Fruit fly (Drosophila melanogaster) whole organism, embryonic: Measurements from ENCODE around the gene ClpX.

Experiments used
- Bteb2 ChIP-seq: fragments of 200-800 bp; sonication (Bioruptor generic); optimal IDR thresholded peaks from 2 replicates; lab custom pipeline; 2016; ENCODE audit warnings: missing biosample characterization, missing genetic modification characterization
- CG10431 ChIP-seq: fragments of 200-800 bp; sonication (Bioruptor generic); optimal IDR thresholded peaks from 3 replicates; lab custom pipeline; 2018; ENCODE audit warnings: missing biosample characterization, mild to moderate bottlenecking, missing genetic modification characterization
- CG12071 ChIP-seq: fragments of 200-800 bp; sonication (Bioruptor generic); optimal IDR thresholded peaks from 3 replicates; lab custom pipeline; 2018; ENCODE audit warnings: missing biosample characterization, mild to moderate bottlenecking, missing genetic modification characterization
- CG14014 ChIP-seq: fragments of 200-800 bp; sonication (Bioruptor generic); IDR thresholded peaks from 2 replicates; pipeline ENCODE4 v1.3.6; 2022; ENCODE audit warnings: missing biosample characterization, missing genetic modification characterization
- CG15011 ChIP-seq: fragments of 200-800 bp; sonication (Bioruptor generic); optimal IDR thresholded peaks from 3 replicates; lab custom pipeline; 2018; ENCODE audit warnings: missing biosample characterization, mild to moderate bottlenecking, missing genetic modification characterization
- CG15479 ChIP-seq: fragments of 200-800 bp; sonication (Bioruptor generic); optimal IDR thresholded peaks from 3 replicates; lab custom pipeline; 2019; ENCODE audit warnings: missing biosample characterization, mild to moderate bottlenecking, missing genetic modification characterization, moderate library complexity
- CG15601 ChIP-seq: fragments of 200-800 bp; sonication (Bioruptor generic); optimal IDR thresholded peaks from 3 replicates; lab custom pipeline; 2019; ENCODE audit warnings: missing biosample characterization, mild to moderate bottlenecking, missing genetic modification characterization, moderate library complexity
- CG16813 ChIP-seq: fragments of 200-800 bp; sonication (Bioruptor generic); IDR thresholded peaks from 3 replicates; pipeline ENCODE4 v1.3.6; 2022; ENCODE audit warnings: missing biosample characterization, missing genetic modification characterization; ENCODE audit not compliant: partially characterized antibody
- CG17912 ChIP-seq: fragments of 200-800 bp; sonication (Bioruptor generic); optimal IDR thresholded peaks from 2 replicates; lab custom pipeline; 2018; ENCODE audit warnings: missing biosample characterization, mild to moderate bottlenecking, missing genetic modification characterization
- CG18619 ChIP-seq: fragments of 200-800 bp; sonication (Bioruptor generic); optimal IDR thresholded peaks from 3 replicates; lab custom pipeline; 2017; ENCODE audit warnings: missing biosample characterization, mild to moderate bottlenecking, missing genetic modification characterization
- CG18764 ChIP-seq: fragments of 200-800 bp; sonication (Bioruptor generic); optimal IDR thresholded peaks from 3 replicates; lab custom pipeline; 2016; ENCODE audit warnings: missing biosample characterization, missing genetic modification characterization
- CG2712 ChIP-seq: fragments of 200-800 bp; optimal IDR thresholded peaks from 3 replicates; lab custom pipeline; 2019; ENCODE audit warnings: missing biosample characterization, mild to moderate bottlenecking, missing genetic modification characterization, moderate library complexity
- CG3065 ChIP-seq: fragments of 200-800 bp; sonication (Bioruptor generic); optimal IDR thresholded peaks from 2 replicates; lab custom pipeline; 2016; ENCODE audit warnings: missing biosample characterization, missing genetic modification characterization
- CG32532 ChIP-seq: fragments of 200-800 bp; sonication (Bioruptor generic); IDR thresholded peaks from 2 replicates; pipeline ENCODE4 v1.3.6; 2022; ENCODE audit warnings: missing biosample characterization, missing genetic modification characterization
- CG32772 ChIP-seq: fragments of 200-800 bp; sonication (Bioruptor generic); IDR thresholded peaks from 2 replicates; pipeline ENCODE4 v1.3.6; 2022; ENCODE audit warnings: missing biosample characterization, missing genetic modification characterization
- CG6272 ChIP-seq: fragments of 200-800 bp; sonication (Bioruptor generic); IDR thresholded peaks from 2 replicates; pipeline ENCODE4 v1.3.6; 2022; ENCODE audit warnings: missing biosample characterization, missing genetic modification characterization
- CG7786 ChIP-seq: fragments of 200-800 bp; sonication (Bioruptor generic); optimal IDR thresholded peaks from 2 replicates; lab custom pipeline; 2016; ENCODE audit warnings: missing biosample characterization, missing genetic modification characterization
- CG8281 ChIP-seq: fragments of 200-800 bp; sonication (Bioruptor generic); optimal IDR thresholded peaks from 2 replicates; lab custom pipeline; 2018; ENCODE audit warnings: missing biosample characterization, mild to moderate bottlenecking, missing genetic modification characterization, moderate library complexity
- CG8359 ChIP-seq: fragments of 200-800 bp; sonication (Bioruptor generic); optimal IDR thresholded peaks from 2 replicates; lab custom pipeline; 2017; ENCODE audit warnings: missing biosample characterization, mild to moderate bottlenecking, missing genetic modification characterization, borderline replicate concordance
- CG8388 ChIP-seq: fragments of 200-800 bp; sonication (Bioruptor generic); optimal IDR thresholded peaks from 2 replicates; lab custom pipeline; 2019; ENCODE audit warnings: missing biosample characterization, mild to moderate bottlenecking, missing genetic modification characterization, moderate library complexity
- CG8924 ChIP-seq: fragments of 200-800 bp; optimal IDR thresholded peaks from 3 replicates; lab custom pipeline; 2019; ENCODE audit warnings: missing biosample characterization, mild to moderate bottlenecking, missing genetic modification characterization, moderate library complexity
- CG9437 ChIP-seq: fragments of 200-800 bp; sonication (Bioruptor generic); optimal IDR thresholded peaks from 2 replicates; lab custom pipeline; 2018; ENCODE audit warnings: missing biosample characterization, mild to moderate bottlenecking, missing genetic modification characterization
- D19A ChIP-seq: fragments of 200-800 bp; optimal IDR thresholded peaks from 3 replicates; lab custom pipeline; 2019; ENCODE audit warnings: missing biosample characterization, mild to moderate bottlenecking, missing genetic modification characterization, moderate library complexity
- Deaf1 ChIP-seq: fragments of 200-800 bp; optimal IDR thresholded peaks from 3 replicates; lab custom pipeline; 2019; ENCODE audit warnings: missing biosample characterization, mild to moderate bottlenecking, missing genetic modification characterization, moderate library complexity
- HHEX ChIP-seq: fragments of 200-800 bp; sonication (Bioruptor generic); optimal IDR thresholded peaks from 3 replicates; lab custom pipeline; 2017; ENCODE audit warnings: missing biosample characterization, mild to moderate bottlenecking, missing genetic modification characterization, missing genetic modification reagents
- Hmr ChIP-seq: fragments of 200-800 bp; sonication (Bioruptor generic); optimal IDR thresholded peaks from 3 replicates; lab custom pipeline; 2017; ENCODE audit warnings: mild to moderate bottlenecking, missing biosample characterization, missing genetic modification reagents, missing genetic modification characterization
- MBD-R2 ChIP-seq: fragments of 200-800 bp; sonication (Bioruptor generic); IDR thresholded peaks from 2 replicates; pipeline ENCODE4 v1.3.6; 2022; ENCODE audit warnings: missing biosample characterization, missing genetic modification characterization
- NFAT ChIP-seq: fragments of 200-800 bp; sonication (Bioruptor generic); IDR thresholded peaks from 2 replicates; pipeline ENCODE4 v1.3.6; 2022; ENCODE audit warnings: missing biosample characterization, missing genetic modification characterization
- NfI ChIP-seq: fragments of 200-800 bp; sonication (Bioruptor generic); optimal IDR thresholded peaks from 3 replicates; lab custom pipeline; 2018; ENCODE audit warnings: missing biosample characterization, mild to moderate bottlenecking, missing genetic modification characterization, moderate library complexity
- Ptx1 ChIP-seq: fragments of 200-800 bp; sonication (Bioruptor generic); IDR thresholded peaks from 2 replicates; pipeline ENCODE4 v1.3.6; 2022; ENCODE audit warnings: missing biosample characterization, missing genetic modification characterization
- Sin3A ChIP-seq: fragments of >200 bp; optimal IDR thresholded peaks from 2 replicates; lab custom pipeline; 2018
- Xbp1 ChIP-seq: fragments of 200-800 bp; sonication (Bioruptor generic); optimal IDR thresholded peaks from 3 replicates; lab custom pipeline; 2016; ENCODE audit warnings: missing biosample characterization, mild to moderate bottlenecking, missing genetic modification characterization
- al ChIP-seq: fragments of 200-800 bp; sonication (Bioruptor generic); IDR thresholded peaks from 2 replicates; pipeline ENCODE4 v1.3.6; 2022; ENCODE audit warnings: missing biosample characterization, missing genetic modification characterization
- bcd ChIP-seq: fragments of 200-800 bp; sonication (Bioruptor generic); optimal IDR thresholded peaks from 2 replicates; lab custom pipeline; 2017; ENCODE audit warnings: missing biosample characterization, mild to moderate bottlenecking, missing genetic modification characterization
- btn ChIP-seq: fragments of 200-800 bp; sonication (Bioruptor generic); optimal IDR thresholded peaks from 2 replicates; lab custom pipeline; 2016; ENCODE audit warnings: missing biosample characterization, missing genetic modification characterization
- dm ChIP-seq: fragments of 200-800 bp; sonication (Bioruptor generic); optimal IDR thresholded peaks from 3 replicates; lab custom pipeline; 2016; ENCODE audit warnings: missing biosample characterization, missing genetic modification characterization
- dmrt99B ChIP-seq: fragments of 200-800 bp; sonication (Bioruptor generic); optimal IDR thresholded peaks from 2 replicates; lab custom pipeline; 2018; ENCODE audit warnings: missing biosample characterization, mild to moderate bottlenecking, missing genetic modification characterization, moderate library complexity
- eyg ChIP-seq: fragments of 200-800 bp; sonication (Bioruptor generic); optimal IDR thresholded peaks from 3 replicates; lab custom pipeline; 2016; ENCODE audit warnings: missing biosample characterization, missing genetic modification characterization
- gro ChIP-seq: fragments of 200-800 bp; sonication (Bioruptor generic); optimal IDR thresholded peaks from 2 replicates; lab custom pipeline; 2016; ENCODE audit warnings: missing biosample characterization, missing genetic modification characterization
- h ChIP-seq: fragments of >200 bp; optimal IDR thresholded peaks from 2 replicates; lab custom pipeline; 2017
- hth ChIP-seq: fragments of >200 bp; optimal IDR thresholded peaks from 2 replicates; lab custom pipeline; 2017; ENCODE audit warnings: inconsistent platforms
- insv ChIP-seq, 2 experiments: fragments of 200-800 bp; sonication (Bioruptor generic); optimal IDR thresholded peaks; 3 replicates each; lab custom pipeline; 2016 to 2018; ENCODE audit warnings: missing biosample characterization in 2 of 2, missing genetic modification characterization in 2 of 2
- ken ChIP-seq: fragments of 200-800 bp; sonication (Bioruptor generic); IDR thresholded peaks from 3 replicates; pipeline ENCODE4 v1.3.6; 2022; ENCODE audit warnings: missing biosample characterization, missing genetic modification characterization
- kni ChIP-seq: fragments of 200-800 bp; sonication (Bioruptor generic); optimal IDR thresholded peaks from 3 replicates; lab custom pipeline; 2017; ENCODE audit warnings: mild to moderate bottlenecking, missing biosample characterization, missing genetic modification reagents, missing genetic modification characterization
- nau ChIP-seq: fragments of 200-800 bp; sonication (Bioruptor generic); optimal IDR thresholded peaks from 3 replicates; lab custom pipeline; 2017; ENCODE audit warnings: missing biosample characterization, mild to moderate bottlenecking, missing genetic modification characterization, missing genetic modification reagents
- odd ChIP-seq: fragments of 200-800 bp; sonication (Bioruptor generic); optimal IDR thresholded peaks from 2 replicates; lab custom pipeline; 2017; ENCODE audit warnings: missing biosample characterization, mild to moderate bottlenecking, missing genetic modification characterization
- so ChIP-seq: fragments of 200-800 bp; sonication (Bioruptor generic); IDR thresholded peaks from 3 replicates; pipeline ENCODE4 v1.3.6; 2022; ENCODE audit warnings: missing biosample characterization, missing genetic modification characterization
- toy ChIP-seq: fragments of 200-800 bp; sonication (Bioruptor generic); IDR thresholded peaks from 2 replicates; pipeline ENCODE4 v1.3.6; 2022; ENCODE audit warnings: missing biosample characterization, missing genetic modification characterization
- unpg ChIP-seq: fragments of 200-800 bp; sonication (Bioruptor generic); optimal IDR thresholded peaks from 3 replicates; lab custom pipeline; 2018; ENCODE audit warnings: missing biosample characterization, mild to moderate bottlenecking, missing genetic modification characterization, moderate library complexity
- yki ChIP-seq: fragments of >200 bp; optimal IDR thresholded peaks from 3 replicates; lab custom pipeline; 2018

Gene ClpX

DNA sequence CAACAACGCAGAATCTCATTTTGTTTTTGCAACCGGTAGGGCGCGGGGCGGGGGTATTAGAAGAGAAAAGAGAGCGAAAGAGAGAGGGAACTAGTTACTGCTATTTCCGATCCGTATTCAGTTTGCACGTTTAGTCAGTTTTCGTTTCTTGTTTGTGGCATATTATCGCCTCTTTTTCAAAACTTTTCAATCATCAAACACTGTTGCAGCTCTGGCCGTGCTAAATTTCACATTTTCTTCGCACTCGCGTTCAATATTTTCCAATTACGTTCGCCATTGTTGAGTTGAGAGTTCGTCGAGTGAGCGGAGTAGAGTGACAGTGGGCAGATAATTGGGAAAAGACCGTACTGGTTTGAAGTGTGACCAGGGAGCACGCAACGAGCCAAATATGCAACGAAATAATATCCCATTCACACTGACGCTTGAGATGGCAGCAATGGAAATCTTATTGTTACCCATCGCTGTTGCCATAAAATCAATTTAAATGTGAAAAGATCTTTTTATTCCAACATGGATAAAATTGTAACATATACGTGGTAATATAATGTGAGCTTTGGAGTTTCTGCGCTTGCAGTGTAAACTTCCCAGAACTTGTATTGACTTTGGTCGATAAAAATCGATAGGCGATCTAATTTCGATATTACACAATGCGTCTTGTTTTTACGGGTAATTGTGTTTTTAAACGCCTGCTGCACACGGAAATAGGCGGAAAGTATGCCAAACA, 42.3 kb downstream of the ClpX start, which contains the start of the genes Ire1 and Mrm2 (continued):
- TF ChIP-seq unpg (GFP tag; lab: Kevin White, UChicago) = peak; percentile 80
- TF ChIP-seq Bteb2 = peak; percentile 86
- TF ChIP-seq eyg (GFP tag; lab: Kevin White, UChicago) = peak; percentile 81
- TF ChIP-seq Hmr = peak; percentile 77
- TF ChIP-seq CG18619 = peak; percentile 64
- TF ChIP-seq CG3065 = peak; percentile 46
- TF ChIP-seq CG17912 = peak; percentile 24
- no peak for TF ChIP-seq nau (GFP tag; lab: Kevin White, UChicago)
- no peak; the same call in 1 of the 2 replicates for TF ChIP-seq toy (GFP tag; lab: Robert Waterston, UW)
- TF ChIP-seq CG7786 (GFP tag; lab: Kevin White, UChicago) = peak; percentile 86
- peak; percentile 78 for TF ChIP-seq CG8924 (tag; lab: Kevin White, UChicago)
- TF ChIP-seq MBD-R2 (GFP tag; lab: Robert Waterston, UW) = peak; percentile 82
- peak in 1 of 2 experiments; percentile 68 for TF ChIP-seq insv (GFP tag; optimal IDR thresholded peaks at IDR 0.05; lab: Kevin White, UChicago)
- TF ChIP-seq yki (lab: Kevin White, UChicago) = no peak
- no peak for TF ChIP-seq hth (lab: Kevin White, UChicago)
- TF ChIP-seq btn (GFP tag; lab: Kevin White, UChicago) = peak; percentile 62
- TF ChIP-seq CG14014 = peak; percentile 83
- TF ChIP-seq CG32772 = peak; percentile 77
- TF ChIP-seq Ptx1 (GFP tag; lab: Robert Waterston, UW) = peak; percentile 89
- peak; percentile 83 for TF ChIP-seq CG2712 (tag; lab: Kevin White, UChicago)
- TF ChIP-seq CG8388 (GFP tag; lab: Kevin White, UChicago) = peak; percentile 69
- TF ChIP-seq Xbp1 = peak; percentile 90
- peak; percentile 75 for TF ChIP-seq CG18764
- peak; percentile 14 for TF ChIP-seq CG10431 (GFP tag; lab: Kevin White, UChicago)
- TF ChIP-seq D19A (tag; lab: Kevin White, UChicago) = peak; percentile 47
- TF ChIP-seq CG15011 (GFP tag; lab: Kevin White, UChicago) = peak; percentile 26
- peak; percentile 72 for TF ChIP-seq CG16813 (GFP tag; lab: Robert Waterston, UW)
- TF ChIP-seq h (lab: Kevin White, UChicago) = no peak
- peak; percentile 61 for TF ChIP-seq CG9437 (GFP tag; lab: Kevin White, UChicago)
- TF ChIP-seq kni (GFP tag; lab: Kevin White, UChicago) = peak; percentile 67
- peak; percentile 53 for TF ChIP-seq HHEX (GFP tag; lab: Kevin White, UChicago)
- no peak for TF ChIP-seq CG12071

dm6 chr3R:19859370-19860033, 44.0 kb downstream of the ClpX start:
- TF ChIP-seq ken (GFP tag; lab: Robert Waterston, UW) = no peak
- no peak for TF ChIP-seq CG18764
- no peak for TF ChIP-seq CG8359 (GFP tag; lab: Kevin White, UChicago)
- TF ChIP-seq CG15601 (tag; lab: Kevin White, UChicago) = no peak
- no peak for TF ChIP-seq Deaf1 (tag; lab: Kevin White, UChicago)
- TF ChIP-seq odd (GFP tag; lab: Kevin White, UChicago) = no peak
- TF ChIP-seq so (GFP tag; lab: Robert Waterston, UW) = peak; percentile 34; the same call in 1 of the 3 replicates
- TF ChIP-seq NfI (GFP tag; lab: Kevin White, UChicago) = no peak
- TF ChIP-seq al (GFP tag; lab: Robert Waterston, UW) = no peak
- no peak for TF ChIP-seq CG8388 (GFP tag; lab: Kevin White, UChicago)
- no peak for TF ChIP-seq Sin3A (lab: Kevin White, UChicago)
- no peak for TF ChIP-seq CG8281 (tag; lab: Kevin White, UChicago)
- TF ChIP-seq dmrt99B (tag; lab: Kevin White, UChicago) = no peak
- TF ChIP-seq gro (GFP tag; lab: Kevin White, UChicago) = no peak
- TF ChIP-seq CG32532 = 0 out of 2 replicates have a peak, but pooled peaks have one; percentile 26
- 0 out of 2 replicates have a peak, but pooled peaks have one; percentile 11 for TF ChIP-seq NFAT (GFP tag; lab: Robert Waterston, UW)
- TF ChIP-seq CG15479 (GFP tag; lab: Kevin White, UChicago) = peak; percentile 11
- TF ChIP-seq bcd (GFP tag; lab: Kevin White, UChicago) = no peak
- no peak for TF ChIP-seq insv (GFP tag; optimal IDR thresholded peaks at IDR 0.05; lab: Kevin White, UChicago)
- TF ChIP-seq dm (GFP tag; lab: Kevin White, UChicago) = no peak
- no peak for TF ChIP-seq CG6272
